Fruit fly (Drosophila melanogaster): Measurements from ENCODE around the gene CG16727.

dm6 chr3R:19657766-19658165 lies 44.6 kb downstream of the CG16727 start, which contains the start of gene CG6184:
- TF ChIP-seq Snoo (tag; optimal IDR thresholded peaks at IDR 0.05) (no peak), Pif1A (GFP tag; optimal IDR thresholded peaks at IDR 0.05) (no peak), fd96Ca (GFP tag; IDR thresholded peaks at IDR 0.05) (no peak), EcR (GFP tag; optimal IDR thresholded peaks at IDR 0.05) (no peak), Ets98B (GFP tag; IDR thresholded peaks at IDR 0.05) (no peak)

Measured in whole organism, pupa.